Worm (Caenorhabditis elegans) whole organism, late embryonic: Measurements from ENCODE around the gene C04G6.2.

ENCODE experiments used
- K02D7.2 ChIP-seq: sonication (generic microtip); optimal IDR thresholded peaks from 2 replicates; lab custom pipeline; 2017; ENCODE audit warnings: mild to moderate bottlenecking, missing genetic modification characterization, missing compliant biosample characterization
- K09A11.1 ChIP-seq: sonication (generic microtip); optimal IDR thresholded peaks from 2 replicates; lab custom pipeline; 2017; ENCODE audit warnings: antibody characterized with exemption, mild to moderate bottlenecking, missing genetic modification characterization, missing compliant biosample characterization; ENCODE audit not compliant: insufficient read depth
- ceh-14 ChIP-seq: sonication (generic microtip); optimal IDR thresholded peaks from 2 replicates; lab custom pipeline; 2016; ENCODE audit warnings: missing genotype, missing genetic modification characterization, missing compliant biosample characterization
- ceh-19 ChIP-seq: fragments of 200-800 bp; sonication (Bioruptor generic); optimal IDR thresholded peaks from 2 replicates; lab custom pipeline; 2018; ENCODE audit warnings: mild to moderate bottlenecking, missing genetic modification characterization, missing compliant biosample characterization
- ceh-22 ChIP-seq: sonication (generic microtip); optimal IDR thresholded peaks from 2 replicates; lab custom pipeline; 2017; ENCODE audit warnings: missing biosample characterization, missing genetic modification characterization
- ceh-24 ChIP-seq: sonication (generic microtip); optimal IDR thresholded peaks from 2 replicates; lab custom pipeline; 2016; ENCODE audit warnings: mild to moderate bottlenecking, missing genetic modification characterization, missing compliant biosample characterization
- ceh-30 ChIP-seq: fragments of 150-350 bp; optimal IDR thresholded peaks from 2 replicates; lab custom pipeline; 2014; ENCODE audit warnings: missing biosample characterization, missing genetic modification characterization
- ceh-31 ChIP-seq: sonication (generic microtip); optimal IDR thresholded peaks from 2 replicates; lab custom pipeline; 2016; ENCODE audit warnings: missing genetic modification characterization, missing compliant biosample characterization
- ceh-34 ChIP-seq: sonication (generic microtip); optimal IDR thresholded peaks from 2 replicates; lab custom pipeline; 2016; ENCODE audit warnings: mild to moderate bottlenecking, missing genetic modification characterization, missing compliant biosample characterization
- ceh-45 ChIP-seq: fragments of 200-800 bp; sonication (Bioruptor generic); IDR thresholded peaks from 2 replicates; pipeline ENCODE4 v1.3.6; 2022; ENCODE audit warnings: missing genetic modification reagents, missing genetic modification characterization, missing compliant biosample characterization
- ceh-48 ChIP-seq: sonication (generic microtip); optimal IDR thresholded peaks from 2 replicates; lab custom pipeline; 2016; ENCODE audit warnings: missing genetic modification characterization, inconsistent platforms, missing compliant biosample characterization
- ceh-6 ChIP-seq: fragments of 200-800 bp; sonication (Bioruptor generic); optimal IDR thresholded peaks from 2 replicates; lab custom pipeline; 2018; ENCODE audit warnings: mild to moderate bottlenecking, missing genetic modification characterization, missing compliant biosample characterization
- ceh-9 ChIP-seq: sonication (generic microtip); optimal IDR thresholded peaks from 2 replicates; lab custom pipeline; 2016; ENCODE audit warnings: mild to moderate bottlenecking, missing genetic modification characterization, inconsistent platforms, missing compliant biosample characterization
- che-1 ChIP-seq: sonication (generic microtip); optimal IDR thresholded peaks from 2 replicates; lab custom pipeline; 2016; ENCODE audit warnings: mild to moderate bottlenecking, missing genetic modification characterization, missing compliant biosample characterization
- dmd-4 ChIP-seq: sonication (generic microtip); optimal IDR thresholded peaks from 2 replicates; lab custom pipeline; 2016; ENCODE audit warnings: borderline replicate concordance, missing genetic modification characterization, missing compliant biosample characterization
- dve-1 ChIP-seq: sonication (generic microtip); optimal IDR thresholded peaks from 2 replicates; lab custom pipeline; 2017; ENCODE audit warnings: antibody characterized with exemption, mild to moderate bottlenecking, missing genetic modification characterization, missing compliant biosample characterization
- elt-2 ChIP-seq: sonication (generic microtip); optimal IDR thresholded peaks from 2 replicates; lab custom pipeline; 2016; ENCODE audit warnings: missing genetic modification reagents, missing genetic modification characterization, missing compliant biosample characterization
- ets-4 ChIP-seq: sonication (generic microtip); optimal IDR thresholded peaks from 2 replicates; lab custom pipeline; 2016; ENCODE audit warnings: missing genetic modification characterization, missing compliant biosample characterization
- fax-1 ChIP-seq: sonication (generic microtip); optimal IDR thresholded peaks from 2 replicates; lab custom pipeline; 2016; ENCODE audit warnings: missing genotype, missing genetic modification characterization, missing compliant biosample characterization
- fkh-10 ChIP-seq: fragments of 150-350 bp; optimal IDR thresholded peaks from 2 replicates; lab custom pipeline; 2014; ENCODE audit warnings: missing biosample characterization, missing genetic modification reagents, missing genetic modification characterization
- fkh-6 ChIP-seq: sonication (generic microtip); optimal IDR thresholded peaks from 2 replicates; lab custom pipeline; 2016; ENCODE audit warnings: missing genetic modification characterization, missing compliant biosample characterization
- hlh-15 ChIP-seq: sonication (generic microtip); optimal IDR thresholded peaks from 2 replicates; lab custom pipeline; 2016; ENCODE audit warnings: missing genetic modification characterization, missing compliant biosample characterization
- hlh-30 ChIP-seq: sonication (generic microtip); optimal IDR thresholded peaks from 2 replicates; lab custom pipeline; 2017; ENCODE audit warnings: antibody characterized with exemption, missing genetic modification characterization, missing compliant biosample characterization; ENCODE audit not compliant: insufficient read depth
- hlh-8 ChIP-seq: sonication (generic microtip); optimal IDR thresholded peaks from 2 replicates; lab custom pipeline; 2016; ENCODE audit warnings: missing genotype, missing genetic modification characterization, missing compliant biosample characterization
- lim-6 ChIP-seq: sonication (generic microtip); optimal IDR thresholded peaks from 2 replicates; lab custom pipeline; 2016; ENCODE audit warnings: missing genetic modification characterization, missing compliant biosample characterization
- lin-11 ChIP-seq: fragments of 200-800 bp; sonication (Bioruptor generic); optimal IDR thresholded peaks from 2 replicates; lab custom pipeline; 2018; ENCODE audit warnings: mild to moderate bottlenecking, missing genetic modification characterization, missing compliant biosample characterization
- mec-3 ChIP-seq: sonication (generic microtip); optimal IDR thresholded peaks from 2 replicates; lab custom pipeline; 2016; ENCODE audit warnings: borderline replicate concordance, missing genetic modification characterization, missing compliant biosample characterization
- nfya-1 ChIP-seq: sonication (generic microtip); optimal IDR thresholded peaks from 2 replicates; lab custom pipeline; 2017; ENCODE audit warnings: missing genetic modification characterization, mild to moderate bottlenecking, missing compliant biosample characterization, antibody characterized with exemption, moderate library complexity
- nhr-232 ChIP-seq: sonication (generic microtip); optimal IDR thresholded peaks from 2 replicates; lab custom pipeline; 2016; ENCODE audit warnings: missing genetic modification characterization, missing compliant biosample characterization
- npax-4 ChIP-seq: sonication (generic microtip); optimal IDR thresholded peaks from 2 replicates; lab custom pipeline; 2016; ENCODE audit warnings: missing genetic modification characterization, missing compliant biosample characterization
- odd-2 ChIP-seq: sonication (generic microtip); optimal IDR thresholded peaks from 2 replicates; lab custom pipeline; 2017; ENCODE audit warnings: antibody characterized with exemption, mild to moderate bottlenecking, missing genetic modification characterization, missing compliant biosample characterization
- pax-1 ChIP-seq: fragments of 150-350 bp; optimal IDR thresholded peaks from 2 replicates; lab custom pipeline; 2014; ENCODE audit warnings: missing biosample characterization, missing genetic modification characterization
- pha-4 ChIP-seq: fragments of 150-350 bp; optimal IDR thresholded peaks from 2 replicates; lab custom pipeline; 2018; ENCODE audit warnings: missing biosample characterization, missing genetic modification reagents, missing genetic modification characterization
- ref-2 ChIP-seq: sonication (generic microtip); optimal IDR thresholded peaks from 2 replicates; lab custom pipeline; 2016; ENCODE audit warnings: missing genetic modification characterization, missing compliant biosample characterization
- rnt-1 ChIP-seq: sonication (generic microtip); optimal IDR thresholded peaks from 2 replicates; lab custom pipeline; 2016; ENCODE audit warnings: missing genetic modification characterization, missing compliant biosample characterization
- sdc-2 ChIP-seq: sonication (generic microtip); optimal IDR thresholded peaks from 2 replicates; lab custom pipeline; 2016; ENCODE audit warnings: missing genotype, missing genetic modification characterization, missing compliant biosample characterization
- sox-4 ChIP-seq: sonication (generic microtip); optimal IDR thresholded peaks from 2 replicates; lab custom pipeline; 2017; ENCODE audit warnings: mild to moderate bottlenecking, missing genetic modification characterization, inconsistent platforms, missing compliant biosample characterization
- syd-9 ChIP-seq: sonication (generic microtip); optimal IDR thresholded peaks from 2 replicates; lab custom pipeline; 2016; ENCODE audit warnings: mild to moderate bottlenecking, missing genetic modification characterization, moderate library complexity, missing compliant biosample characterization
- tbx-2 ChIP-seq: sonication (generic microtip); optimal IDR thresholded peaks from 2 replicates; lab custom pipeline; 2016; ENCODE audit warnings: missing genetic modification characterization, missing compliant biosample characterization
- tbx-7 ChIP-seq: sonication (generic microtip); optimal IDR thresholded peaks from 2 replicates; lab custom pipeline; 2016; ENCODE audit warnings: missing genotype, missing genetic modification characterization, missing compliant biosample characterization
- ttx-3 ChIP-seq: sonication (generic microtip); optimal IDR thresholded peaks from 2 replicates; lab custom pipeline; 2016; ENCODE audit warnings: missing genetic modification reagents, missing genetic modification characterization, missing compliant biosample characterization
- unc-3 ChIP-seq, 2 experiments: fragments of 200-800 bp in 1 of 2; sonication (Bioruptor generic) in 1 of 2; sonication (generic microtip) in 1 of 2; conservative IDR thresholded peaks in 1 of 2; optimal IDR thresholded peaks in 1 of 2; 2 replicates each; pipeline versions ENCODE4 v1.3.6 to Lab custom; 2016 to 2022; ENCODE audit warnings: missing compliant biosample characterization in 2 of 2, missing genetic modification characterization in 2 of 2, missing genetic modification reagents in 1 of 2
- unc-55 ChIP-seq: sonication (generic microtip); optimal IDR thresholded peaks from 2 replicates; lab custom pipeline; 2017; ENCODE audit warnings: missing biosample characterization, missing genetic modification reagents, missing genetic modification characterization
- unc-86 ChIP-seq: sonication (generic microtip); optimal IDR thresholded peaks from 2 replicates; lab custom pipeline; 2016; ENCODE audit warnings: missing genetic modification characterization, missing compliant biosample characterization
- zip-5 ChIP-seq: sonication (generic microtip); optimal IDR thresholded peaks from 2 replicates; lab custom pipeline; 2016; ENCODE audit warnings: missing genetic modification characterization, missing compliant biosample characterization

C04G6.2 gene

DNA sequence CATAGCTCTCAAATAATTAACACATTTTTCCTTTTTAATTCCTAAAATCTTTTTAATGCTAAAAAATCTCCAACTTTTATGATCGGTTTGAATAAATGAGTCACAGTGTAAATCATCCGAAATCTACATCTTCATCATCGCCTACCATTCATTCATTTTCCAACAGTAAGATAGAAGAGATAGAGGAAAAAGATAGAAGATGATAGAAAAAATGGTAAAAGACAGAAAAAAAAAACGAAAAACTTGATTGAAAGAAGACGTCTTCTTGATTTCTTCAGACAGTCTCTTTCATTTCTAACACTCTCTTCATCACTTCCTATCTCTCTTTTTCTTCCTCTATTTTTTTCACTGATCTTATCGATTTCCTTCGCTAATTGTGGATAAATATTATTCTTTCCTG lies 10.2 kb downstream of the C04G6.2 start:
- TF ChIP-seq hlh-15 (tag; lab: Kevin White, UChicago) (no peak), fkh-6 (no peak), ref-2 (tag; lab: Kevin White, UChicago) (no peak), ceh-30 (tag; lab: Kevin White, UChicago) (no peak), K09A11.1 (tag; lab: Kevin White, UChicago) (no peak), lim-6 (tag; lab: Kevin White, UChicago) (no peak), ceh-34 (tag; lab: Kevin White, UChicago) (no peak), ets-4 (no peak), pax-1 (tag; lab: Kevin White, UChicago) (no peak), ceh-22 (tag; lab: Kevin White, UChicago) (no peak), rnt-1 (tag; lab: Kevin White, UChicago) (no peak), ceh-31 (tag; lab: Kevin White, UChicago) (no peak), sdc-2 (tag; lab: Kevin White, UChicago) (no peak), ceh-9 (tag; lab: Kevin White, UChicago) (no peak)

DNA sequence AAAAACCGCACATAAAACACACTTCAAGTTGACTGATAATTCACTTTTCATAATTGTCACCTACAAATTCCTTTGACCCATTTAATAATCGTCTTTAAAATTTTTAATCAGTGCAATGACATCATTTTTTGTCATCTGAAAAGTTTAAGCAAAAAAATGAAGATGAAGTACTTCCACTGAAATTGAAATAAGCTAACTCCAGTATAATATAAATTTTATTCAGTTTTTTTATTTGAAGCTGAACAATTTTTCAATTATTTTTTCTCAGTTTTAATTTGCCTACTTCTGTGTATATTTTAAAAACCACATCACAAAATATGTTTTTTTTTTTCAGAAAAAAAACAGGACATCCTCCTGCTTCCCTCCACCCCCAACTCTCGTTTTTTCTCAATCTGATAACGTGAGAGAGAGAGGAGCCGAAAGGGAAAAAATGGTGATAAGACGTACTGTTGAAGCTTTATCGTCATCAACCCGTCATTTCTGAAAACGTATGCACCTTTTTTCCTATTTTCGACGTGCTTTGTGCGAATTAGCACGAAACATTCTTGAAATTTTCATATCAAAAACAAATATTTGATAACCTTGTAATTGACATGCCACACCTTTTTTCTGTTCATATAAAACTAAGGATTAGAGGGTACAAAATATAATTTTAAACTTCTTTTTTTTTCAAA lies 10.9 kb downstream of the C04G6.2 start, which contains the start of the genes C04G6.11 and mpk-2:
Gene C04G6.11, minus strand, starts transcription at position 51 of the 674 bp plus-strand sequence.
Gene mpk-2, plus strand, starts transcription at position 335 of the 674 bp plus-strand sequence.
- TF ChIP-seq elt-2 (tag; lab: Kevin White, UChicago), result peak; percentile 70
- TF ChIP-seq pha-4 (tag; lab: Kevin White, UChicago), result no peak
- no peak for TF ChIP-seq ceh-34 (tag; lab: Kevin White, UChicago)
- no peak for TF ChIP-seq ceh-19 (GFP tag; lab: Kevin White, UChicago)
- no peak for TF ChIP-seq sox-4 (tag; lab: Kevin White, UChicago)

DNA sequence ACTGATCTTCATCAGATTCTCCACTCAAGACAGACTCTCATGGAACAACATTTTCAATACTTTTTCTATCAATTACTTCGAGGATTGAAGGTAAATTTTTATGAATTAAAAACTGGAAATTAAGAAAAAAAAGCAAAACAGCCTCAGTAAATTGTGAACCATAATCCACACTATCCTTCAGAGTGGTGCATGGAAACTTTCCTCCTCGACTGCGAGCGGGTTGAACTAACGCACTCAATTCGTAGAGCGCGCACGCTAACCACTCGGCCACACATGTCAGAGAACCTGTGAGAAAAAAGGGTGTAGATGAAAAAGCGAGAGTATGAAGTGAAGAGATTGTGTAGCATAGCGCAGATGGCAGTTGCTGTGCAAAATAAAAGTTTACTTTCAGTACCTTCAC lies 12.0 kb downstream of the C04G6.2 start:
- TF ChIP-seq hlh-15 (tag; lab: Kevin White, UChicago) (peak; percentile 96), ceh-22 (tag; lab: Kevin White, UChicago) (peak; percentile 28), che-1 (peak; percentile 96), dmd-4 (peak; percentile 96), nhr-232 (peak; percentile 97), npax-4 (tag; lab: Kevin White, UChicago) (peak; percentile 92), zip-5 (tag; lab: Kevin White, UChicago) (peak; percentile 79), tbx-7 (tag; lab: Kevin White, UChicago) (peak; percentile 75), hlh-8 (peak; percentile 95), ceh-24 (tag; lab: Kevin White, UChicago) (peak; percentile 86), K02D7.2 (tag; lab: Kevin White, UChicago) (peak; percentile 95), ceh-6 (GFP tag; lab: Kevin White, UChicago) (peak; percentile 98), ceh-48 (tag; lab: Kevin White, UChicago) (peak; percentile 89), fkh-10 (GFP tag; lab: Kevin White, UChicago) (peak; percentile 79), hlh-30 (peak; percentile 75), ceh-19 (GFP tag; lab: Kevin White, UChicago) (peak; percentile 97), ceh-30 (tag; lab: Kevin White, UChicago) (peak; percentile 74), rnt-1 (tag; lab: Kevin White, UChicago) (peak; percentile 88), lin-11 (tag; lab: Kevin White, UChicago) (peak; percentile 94), mec-3 (tag; lab: Kevin White, UChicago) (peak; percentile 87), syd-9 (tag; lab: Kevin White, UChicago) (peak; percentile 96), ttx-3 (tag; lab: Kevin White, UChicago) (peak; percentile 94), pax-1 (tag; lab: Kevin White, UChicago) (no peak), sdc-2 (tag; lab: Kevin White, UChicago) (peak; percentile 90), dve-1 (peak; percentile 93), odd-2 (tag; lab: Kevin White, UChicago) (peak; percentile 72), unc-55 (GFP tag; lab: Kevin White, UChicago) (no peak), tbx-2 (peak; percentile 92), nfya-1 (peak; percentile 88), K09A11.1 (tag; lab: Kevin White, UChicago) (peak; percentile 90), ceh-45 (GFP tag; lab: Robert Waterston, UW) (peak; percentile 92), fax-1 (tag; lab: Kevin White, UChicago) (peak; percentile 95), unc-86 (tag; lab: Kevin White, UChicago) (peak; percentile 92), ceh-14 (tag; lab: Kevin White, UChicago) (peak; percentile 94), unc-3 (GFP tag; conservative IDR thresholded peaks at IDR 0.05; lab: Robert Waterston, UW) (peak; percentile 97), unc-3 (tag; optimal IDR thresholded peaks at IDR 0.05; lab: Kevin White, UChicago) (peak; percentile 91), ceh-31 (tag; lab: Kevin White, UChicago) (peak; percentile 81)
